Fruit fly (Drosophila melanogaster) whole organism, embryonic: ENCODE data around the gene CG7985.
A peak's percentile ranks its signal among the peaks of the same experiment; 100 is the strongest.

Experiments used
- Ada2b ChIP-seq: fragments of 200-800 bp; sonication (Bioruptor generic); IDR thresholded peaks from 2 replicates; pipeline ENCODE4 v1.3.6; 2022; ENCODE audit warnings: missing biosample characterization, missing genetic modification characterization
- B-H2 ChIP-seq: fragments of 200-800 bp; sonication (Bioruptor generic); optimal IDR thresholded peaks from 2 replicates; lab custom pipeline; 2018; ENCODE audit warnings: missing biosample characterization, mild to moderate bottlenecking, missing genetic modification characterization
- CG10321 ChIP-seq: fragments of 200-800 bp; sonication (Bioruptor generic); IDR thresholded peaks from 2 replicates; pipeline ENCODE4 v1.3.6; 2022; ENCODE audit warnings: missing biosample characterization, missing genetic modification characterization
- CG10462 ChIP-seq: fragments of 200-800 bp; sonication (Bioruptor generic); optimal IDR thresholded peaks from 2 replicates; lab custom pipeline; 2016; ENCODE audit warnings: missing biosample characterization, missing genetic modification characterization
- CG11247 ChIP-seq: fragments of 200-800 bp; sonication (Bioruptor generic); IDR thresholded peaks from 2 replicates; pipeline ENCODE4 v1.3.6; 2022; ENCODE audit warnings: missing biosample characterization, missing genetic modification characterization
- CG11456 ChIP-seq: fragments of 200-800 bp; sonication (Bioruptor generic); IDR thresholded peaks from 3 replicates; pipeline ENCODE4 v1.3.6; 2022; ENCODE audit warnings: missing biosample characterization, missing genetic modification characterization
- CG12155 ChIP-seq: fragments of 200-800 bp; sonication (Bioruptor generic); optimal IDR thresholded peaks from 3 replicates; lab custom pipeline; 2016; ENCODE audit warnings: missing biosample characterization, missing genetic modification characterization
- CG13296 ChIP-seq: fragments of 200-800 bp; sonication (Bioruptor generic); optimal IDR thresholded peaks from 3 replicates; lab custom pipeline; 2018; ENCODE audit warnings: missing biosample characterization, mild to moderate bottlenecking, missing genetic modification characterization
- CG14050 ChIP-seq: fragments of 200-800 bp; sonication (Bioruptor generic); IDR thresholded peaks from 3 replicates; pipeline ENCODE4 v1.3.6; 2022; ENCODE audit warnings: missing biosample characterization, missing genetic modification characterization
- CG15479 ChIP-seq: fragments of 200-800 bp; sonication (Bioruptor generic); optimal IDR thresholded peaks from 3 replicates; lab custom pipeline; 2019; ENCODE audit warnings: missing biosample characterization, mild to moderate bottlenecking, missing genetic modification characterization, moderate library complexity
- CG1603 ChIP-seq: fragments of 200-800 bp; sonication (Bioruptor generic); optimal IDR thresholded peaks from 2 replicates; lab custom pipeline; 2019; ENCODE audit warnings: missing biosample characterization, mild to moderate bottlenecking, missing genetic modification characterization, moderate library complexity
- CG16863 ChIP-seq: fragments of 200-800 bp; sonication (Bioruptor generic); optimal IDR thresholded peaks from 3 replicates; lab custom pipeline; 2016; ENCODE audit warnings: missing biosample characterization, missing genetic modification characterization
- CG18011 ChIP-seq: fragments of 200-800 bp; sonication (Bioruptor generic); optimal IDR thresholded peaks from 2 replicates; lab custom pipeline; 2017; ENCODE audit warnings: missing biosample characterization, missing genetic modification characterization, mild to moderate bottlenecking, moderate library complexity, missing genotype
- CG2120 ChIP-seq: fragments of 200-800 bp; sonication (Bioruptor generic); optimal IDR thresholded peaks from 3 replicates; lab custom pipeline; 2016; ENCODE audit warnings: missing biosample characterization, missing genetic modification characterization
- CG32767 ChIP-seq: fragments of 200-800 bp; sonication (Bioruptor generic); IDR thresholded peaks from 2 replicates; pipeline ENCODE4 v1.3.6; 2022; ENCODE audit warnings: missing biosample characterization, missing genetic modification characterization
- CG32772 ChIP-seq: fragments of 200-800 bp; sonication (Bioruptor generic); IDR thresholded peaks from 2 replicates; pipeline ENCODE4 v1.3.6; 2022; ENCODE audit warnings: missing biosample characterization, missing genetic modification characterization
- CG4424 ChIP-seq: fragments of 200-800 bp; sonication (Bioruptor generic); optimal IDR thresholded peaks from 3 replicates; lab custom pipeline; 2016; ENCODE audit warnings: missing biosample characterization, missing genetic modification characterization
- CG6689 ChIP-seq: fragments of 200-800 bp; sonication (Bioruptor generic); IDR thresholded peaks from 2 replicates; pipeline ENCODE4 v1.3.6; 2022; ENCODE audit warnings: missing biosample characterization, missing genetic modification characterization
- CG8281 ChIP-seq: fragments of 200-800 bp; sonication (Bioruptor generic); optimal IDR thresholded peaks from 2 replicates; lab custom pipeline; 2018; ENCODE audit warnings: missing biosample characterization, mild to moderate bottlenecking, missing genetic modification characterization, moderate library complexity
- CG9609 ChIP-seq: fragments of 200-800 bp; sonication (Bioruptor generic); optimal IDR thresholded peaks from 3 replicates; lab custom pipeline; 2016; ENCODE audit warnings: missing biosample characterization, missing genetic modification characterization
- CG9876 ChIP-seq: fragments of 200-800 bp; sonication (Bioruptor generic); optimal IDR thresholded peaks from 2 replicates; lab custom pipeline; 2016; ENCODE audit warnings: missing biosample characterization, missing genetic modification characterization
- ERR ChIP-seq: fragments of 200-800 bp; sonication (Bioruptor generic); optimal IDR thresholded peaks from 2 replicates; lab custom pipeline; 2016; ENCODE audit warnings: missing biosample characterization, missing genetic modification characterization
- HLH54F ChIP-seq: fragments of 200-800 bp; sonication (Bioruptor generic); optimal IDR thresholded peaks from 3 replicates; lab custom pipeline; 2016; ENCODE audit warnings: missing biosample characterization, missing genetic modification characterization
- HmgD ChIP-seq: fragments of 200-800 bp; sonication (Bioruptor generic); optimal IDR thresholded peaks from 3 replicates; lab custom pipeline; 2016; ENCODE audit warnings: missing biosample characterization, missing genetic modification characterization
- Hr3 ChIP-seq: fragments of 200-800 bp; sonication (Bioruptor generic); optimal IDR thresholded peaks from 3 replicates; lab custom pipeline; 2016; ENCODE audit warnings: missing biosample characterization, missing genetic modification characterization
- Hsf ChIP-seq: fragments of 200-800 bp; sonication (Bioruptor generic); optimal IDR thresholded peaks from 3 replicates; lab custom pipeline; 2016; ENCODE audit warnings: missing biosample characterization, missing genetic modification characterization
- Lhr ChIP-seq: fragments of 200-800 bp; sonication (Bioruptor generic); optimal IDR thresholded peaks from 3 replicates; lab custom pipeline; 2017; ENCODE audit warnings: mild to moderate bottlenecking, missing biosample characterization, missing genetic modification reagents, missing genetic modification characterization
- Meics ChIP-seq: fragments of 200-800 bp; sonication (Bioruptor generic); optimal IDR thresholded peaks from 2 replicates; lab custom pipeline; 2017; ENCODE audit warnings: missing biosample characterization, mild to moderate bottlenecking, missing genetic modification characterization
- Mes4 ChIP-seq: fragments of 200-800 bp; sonication (Bioruptor generic); optimal IDR thresholded peaks from 2 replicates; lab custom pipeline; 2016; ENCODE audit warnings: missing biosample characterization, missing genetic modification characterization
- Nf-YC ChIP-seq: fragments of 200-800 bp; optimal IDR thresholded peaks from 3 replicates; lab custom pipeline; 2019; ENCODE audit warnings: missing biosample characterization, mild to moderate bottlenecking, missing genetic modification characterization, moderate library complexity
- Poxn ChIP-seq: fragments of 200-800 bp; sonication (Bioruptor generic); IDR thresholded peaks from 2 replicates; pipeline ENCODE4 v1.3.6; 2022; ENCODE audit warnings: missing biosample characterization, missing genetic modification characterization
- abd-A ChIP-seq: fragments of 200-800 bp; sonication (Bioruptor generic); optimal IDR thresholded peaks from 3 replicates; lab custom pipeline; 2019; ENCODE audit warnings: missing biosample characterization, mild to moderate bottlenecking, missing genetic modification characterization, moderate library complexity
- ase ChIP-seq: fragments of 200-800 bp; sonication (Bioruptor generic); IDR thresholded peaks from 3 replicates; pipeline ENCODE4 v1.3.6; 2022; ENCODE audit warnings: missing biosample characterization, missing genetic modification characterization
- az2 ChIP-seq: fragments of 200-800 bp; sonication (Bioruptor generic); optimal IDR thresholded peaks from 3 replicates; lab custom pipeline; 2016; ENCODE audit warnings: missing biosample characterization, missing genetic modification characterization
- bbx ChIP-seq: fragments of 200-800 bp; sonication (Bioruptor generic); IDR thresholded peaks from 2 replicates; pipeline ENCODE4 v1.3.6; 2022; ENCODE audit warnings: missing biosample characterization, missing genetic modification characterization; ENCODE audit not compliant: partially characterized antibody
- bowl ChIP-seq: fragments of 200-800 bp; sonication (Bioruptor generic); IDR thresholded peaks from 2 replicates; pipeline ENCODE4 v1.3.6; 2022; ENCODE audit warnings: missing biosample characterization, missing genetic modification characterization
- dan ChIP-seq: fragments of 200-800 bp; sonication (Bioruptor generic); IDR thresholded peaks from 2 replicates; pipeline ENCODE4 v1.3.6; 2022; ENCODE audit warnings: missing biosample characterization, missing genetic modification characterization
- dati ChIP-seq: fragments of 200-800 bp; sonication (Bioruptor generic); IDR thresholded peaks from 2 replicates; pipeline ENCODE4 v1.3.6; 2022; ENCODE audit warnings: missing biosample characterization, missing genetic modification characterization
- ems ChIP-seq: fragments of 200-800 bp; sonication (Bioruptor generic); optimal IDR thresholded peaks from 3 replicates; lab custom pipeline; 2016; ENCODE audit warnings: missing biosample characterization, missing genetic modification characterization
- esg ChIP-seq: fragments of 200-800 bp; sonication (Bioruptor generic); conservative IDR thresholded peaks from 2 replicates; pipeline ENCODE4 v1.3.6; 2022; ENCODE audit warnings: missing biosample characterization, missing genetic modification characterization
- fd102C ChIP-seq: fragments of 200-800 bp; sonication (Bioruptor generic); optimal IDR thresholded peaks from 2 replicates; lab custom pipeline; 2018; ENCODE audit warnings: missing biosample characterization, mild to moderate bottlenecking, missing genetic modification characterization, moderate library complexity
- h ChIP-seq: fragments of >200 bp; optimal IDR thresholded peaks from 2 replicates; lab custom pipeline; 2017
- ken ChIP-seq: fragments of 200-800 bp; sonication (Bioruptor generic); IDR thresholded peaks from 3 replicates; pipeline ENCODE4 v1.3.6; 2022; ENCODE audit warnings: missing biosample characterization, missing genetic modification characterization
- lilli ChIP-seq: fragments of 200-800 bp; sonication (Bioruptor generic); optimal IDR thresholded peaks from 3 replicates; lab custom pipeline; 2016; ENCODE audit warnings: missing biosample characterization, missing genetic modification characterization
- mirr ChIP-seq: fragments of 200-800 bp; sonication (Bioruptor generic); optimal IDR thresholded peaks from 3 replicates; lab custom pipeline; 2018; ENCODE audit warnings: missing biosample characterization, mild to moderate bottlenecking, missing genetic modification characterization
- onecut ChIP-seq: fragments of 200-800 bp; sonication (Bioruptor generic); IDR thresholded peaks from 2 replicates; pipeline ENCODE4 v1.3.6; 2022; ENCODE audit warnings: missing biosample characterization, missing genetic modification characterization
- row ChIP-seq: fragments of 200-800 bp; sonication (Bioruptor generic); IDR thresholded peaks from 3 replicates; pipeline ENCODE4 v1.3.6; 2022; ENCODE audit warnings: missing biosample characterization, missing genetic modification characterization
- seq ChIP-seq: fragments of 200-800 bp; sonication (Bioruptor generic); IDR thresholded peaks from 2 replicates; pipeline ENCODE4 v1.3.6; 2022; ENCODE audit warnings: missing biosample characterization, missing genetic modification characterization
- sqz ChIP-seq: fragments of 200-800 bp; sonication (Bioruptor generic); optimal IDR thresholded peaks from 3 replicates; lab custom pipeline; 2018; ENCODE audit warnings: missing biosample characterization, mild to moderate bottlenecking, missing genetic modification characterization
- wdn ChIP-seq: fragments of 200-800 bp; sonication (Bioruptor generic); IDR thresholded peaks from 2 replicates; pipeline ENCODE4 v1.3.6; 2022; ENCODE audit warnings: missing biosample characterization, missing genetic modification characterization
- wek ChIP-seq: fragments of 200-800 bp; sonication (Bioruptor generic); optimal IDR thresholded peaks from 3 replicates; lab custom pipeline; 2018; ENCODE audit warnings: missing biosample characterization, mild to moderate bottlenecking, missing genetic modification characterization, moderate library complexity
- zen2 ChIP-seq: fragments of 200-800 bp; sonication (Bioruptor generic); IDR thresholded peaks from 3 replicates; pipeline ENCODE4 v1.3.6; 2022; ENCODE audit warnings: missing biosample characterization, missing genetic modification characterization; ENCODE audit not compliant: partially characterized antibody

The CG7985 gene

dm6 chr3R:18220211-18220749, 20.6 kb downstream of the CG7985 start, which contains the start of the genes CG7988 and CG7183 (continued):
- peak; percentile 94 for TF ChIP-seq Lhr (GFP tag; lab: Kevin White, UChicago)
- peak; percentile 92 for TF ChIP-seq Poxn (GFP tag; lab: Robert Waterston, UW)
- peak; percentile 87 for TF ChIP-seq CG8281 (tag; lab: Kevin White, UChicago)
- TF ChIP-seq CG6689 (GFP tag; lab: Robert Waterston, UW), result peak; percentile 99
- TF ChIP-seq CG16863, result peak; percentile 94
- TF ChIP-seq CG15479 (GFP tag; lab: Kevin White, UChicago), result peak; percentile 79
- TF ChIP-seq mirr, result peak; percentile 64
- TF ChIP-seq CG32767 (GFP tag; lab: Robert Waterston, UW), result peak; percentile 98
- peak; percentile 99 for TF ChIP-seq Hr3 (GFP tag; lab: Kevin White, UChicago)
- no peak for TF ChIP-seq abd-A (tag; lab: Kevin White, UChicago)
- TF ChIP-seq lilli (GFP tag; lab: Kevin White, UChicago), result peak; percentile 98
- peak; percentile 88 for TF ChIP-seq CG18011 (GFP tag; lab: Kevin White, UChicago)
- TF ChIP-seq zen2, result no peak
- TF ChIP-seq CG11456 (GFP tag; lab: Robert Waterston, UW), result peak; percentile 97
- TF ChIP-seq CG10321, result peak; percentile 84
- TF ChIP-seq bbx, result no peak
- TF ChIP-seq CG10462 (GFP tag; lab: Kevin White, UChicago), result peak; percentile 96
- peak; percentile 98 for TF ChIP-seq Ada2b
- peak; percentile 31 for TF ChIP-seq HmgD (GFP tag; lab: Kevin White, UChicago)
- peak; percentile 98 for TF ChIP-seq CG11247 (GFP tag; lab: Robert Waterston, UW)
- TF ChIP-seq az2 (GFP tag; lab: Kevin White, UChicago), result peak; percentile 99
- peak; percentile 94 for TF ChIP-seq HLH54F (GFP tag; lab: Kevin White, UChicago)
- TF ChIP-seq h, result no peak
- peak; percentile 96 for TF ChIP-seq wdn (GFP tag; lab: Robert Waterston, UW)
- TF ChIP-seq CG14050 (GFP tag; lab: Robert Waterston, UW), result peak; percentile 96
- peak; percentile 68 for TF ChIP-seq wek (GFP tag; lab: Kevin White, UChicago)
- peak; percentile 90 for TF ChIP-seq sqz (GFP tag; lab: Kevin White, UChicago)
- peak; percentile 99 for TF ChIP-seq CG32772
- TF ChIP-seq ems, result peak; percentile 93
- peak; percentile 94 for TF ChIP-seq CG13296 (GFP tag; lab: Kevin White, UChicago)
- TF ChIP-seq dan (GFP tag; lab: Robert Waterston, UW), result peak; percentile 95
- peak; percentile 92 for TF ChIP-seq CG9609 (GFP tag; lab: Kevin White, UChicago)
- TF ChIP-seq CG4424 (GFP tag; lab: Kevin White, UChicago), result peak; percentile 98
- peak; percentile 93 for TF ChIP-seq dati (GFP tag; lab: Robert Waterston, UW)
- peak; percentile 92 for TF ChIP-seq onecut (GFP tag; lab: Robert Waterston, UW)
- peak; percentile 98 for TF ChIP-seq CG2120 (GFP tag; lab: Kevin White, UChicago)
- TF ChIP-seq seq (GFP tag; lab: Robert Waterston, UW), result peak; percentile 96
- TF ChIP-seq row (GFP tag; lab: Robert Waterston, UW), result peak; percentile 100
- TF ChIP-seq B-H2 (GFP tag; lab: Kevin White, UChicago), result peak; percentile 96
- peak; percentile 91 for TF ChIP-seq bowl (GFP tag; lab: Robert Waterston, UW)
- peak; percentile 85 for TF ChIP-seq ERR
- peak; percentile 98 for TF ChIP-seq esg (GFP tag; lab: Robert Waterston, UW)
- peak; percentile 98 for TF ChIP-seq Hsf (GFP tag; lab: Kevin White, UChicago)
- peak; percentile 95 for TF ChIP-seq Meics (GFP tag; lab: Kevin White, UChicago)
- TF ChIP-seq Mes4 (GFP tag; lab: Kevin White, UChicago), result peak; percentile 87
- peak; percentile 90 for TF ChIP-seq CG1603 (tag; lab: Kevin White, UChicago)
- peak; percentile 89 for TF ChIP-seq CG9876 (GFP tag; lab: Kevin White, UChicago)
- TF ChIP-seq Nf-YC (tag; lab: Kevin White, UChicago), result peak; percentile 88
- TF ChIP-seq ken (GFP tag; lab: Robert Waterston, UW), result peak; percentile 96
- peak; percentile 95 for TF ChIP-seq fd102C
- peak; percentile 97 for TF ChIP-seq CG12155 (GFP tag; lab: Kevin White, UChicago)
- TF ChIP-seq ase (GFP tag; lab: Robert Waterston, UW), result peak; percentile 98
